Worm (Caenorhabditis elegans) whole organism, L2 larva: ENCODE measurements around the gene clec-58.

ENCODE experiments used
- C34F6.9 ChIP-seq: fragments of 150-350 bp; optimal IDR thresholded peaks from 2 replicates; lab custom pipeline; 2014; ENCODE audit warnings: missing biosample characterization, missing genetic modification characterization
- F13H6.1 ChIP-seq: sonication (generic microtip); optimal IDR thresholded peaks from 2 replicates; lab custom pipeline; 2016; ENCODE audit warnings: missing genetic modification characterization, missing compliant biosample characterization
- R02D3.7 ChIP-seq: fragments of 150-350 bp; optimal IDR thresholded peaks from 2 replicates; lab custom pipeline; 2014; ENCODE audit warnings: missing biosample characterization, missing genetic modification characterization
- alr-1 ChIP-seq: fragments of 150-350 bp; optimal IDR thresholded peaks from 2 replicates; lab custom pipeline; 2014; ENCODE audit warnings: missing biosample characterization, missing genetic modification characterization
- aly-2 ChIP-seq: fragments of 150-350 bp; optimal IDR thresholded peaks from 2 replicates; lab custom pipeline; 2014; ENCODE audit warnings: missing biosample characterization, missing genetic modification characterization
- blmp-1 ChIP-seq: sonication (generic microtip); optimal IDR thresholded peaks from 2 replicates; lab custom pipeline; 2017; ENCODE audit warnings: missing genetic modification characterization, mild to moderate bottlenecking, missing compliant biosample characterization, antibody characterized with exemption, moderate library complexity; ENCODE audit not compliant: insufficient read depth
- ceh-82 ChIP-seq: fragments of 150-350 bp; optimal IDR thresholded peaks from 2 replicates; lab custom pipeline; 2014; ENCODE audit warnings: missing biosample characterization, missing genetic modification characterization
- dmd-4 ChIP-seq: sonication (generic microtip); optimal IDR thresholded peaks from 2 replicates; lab custom pipeline; 2017; ENCODE audit warnings: missing biosample characterization, missing genetic modification characterization
- egl-27 ChIP-seq: sonication (generic microtip); optimal IDR thresholded peaks from 3 replicates; lab custom pipeline; 2017; ENCODE audit warnings: missing biosample characterization, missing genetic modification reagents, missing genetic modification characterization
- elt-1 ChIP-seq: fragments of 150-350 bp; optimal IDR thresholded peaks from 2 replicates; lab custom pipeline; 2014; ENCODE audit warnings: missing biosample characterization, missing genetic modification characterization
- elt-3 ChIP-seq: sonication (generic microtip); optimal IDR thresholded peaks from 2 replicates; lab custom pipeline; 2017; ENCODE audit warnings: missing biosample characterization, missing genetic modification characterization
- fos-1 ChIP-seq: fragments of 150-350 bp; optimal IDR thresholded peaks from 2 replicates; lab custom pipeline; 2014; ENCODE audit warnings: missing biosample characterization, missing genetic modification characterization
- gmeb-1 ChIP-seq: fragments of 150-350 bp; optimal IDR thresholded peaks from 2 replicates; lab custom pipeline; 2014; ENCODE audit warnings: missing biosample characterization, missing genetic modification characterization
- lin-11 ChIP-seq: fragments of 150-350 bp; sonication (generic microtip); optimal IDR thresholded peaks from 2 replicates; lab custom pipeline; 2014; ENCODE audit warnings: missing biosample characterization, missing genetic modification characterization, inconsistent platforms, mixed read lengths
- lin-39 ChIP-seq: fragments of 150-350 bp; optimal IDR thresholded peaks from 2 replicates; lab custom pipeline; 2014; ENCODE audit warnings: missing biosample characterization, missing genetic modification reagents, missing genetic modification characterization
- mab-5 ChIP-seq: fragments of 150-350 bp; optimal IDR thresholded peaks from 2 replicates; lab custom pipeline; 2014; ENCODE audit warnings: missing biosample characterization, missing genetic modification characterization
- mbf-1 ChIP-seq: sonication (generic microtip); optimal IDR thresholded peaks from 2 replicates; lab custom pipeline; 2017; ENCODE audit warnings: missing biosample characterization, missing genetic modification characterization
- mdl-1 ChIP-seq, 2 experiments: fragments of 150-350 bp in 1 of 2; sonication (generic microtip) in 1 of 2; optimal IDR thresholded peaks; 2 replicates each; lab custom pipeline; 2017; ENCODE audit warnings: missing biosample characterization in 2 of 2, missing genetic modification characterization in 2 of 2
- nhr-12 ChIP-seq: fragments of 150-350 bp; optimal IDR thresholded peaks from 2 replicates; lab custom pipeline; 2014; ENCODE audit warnings: missing biosample characterization, missing genetic modification characterization
- nhr-129 ChIP-seq: fragments of 150-350 bp; optimal IDR thresholded peaks from 2 replicates; lab custom pipeline; 2014; ENCODE audit warnings: missing biosample characterization, missing genetic modification characterization
- nhr-23 ChIP-seq: fragments of 150-350 bp; optimal IDR thresholded peaks from 2 replicates; lab custom pipeline; 2014; ENCODE audit warnings: missing biosample characterization, missing genetic modification reagents, missing genetic modification characterization
- nhr-237 ChIP-seq: fragments of 150-350 bp; optimal IDR thresholded peaks from 2 replicates; lab custom pipeline; 2014; ENCODE audit warnings: missing biosample characterization, missing genetic modification characterization
- nhr-25 ChIP-seq: fragments of 150-350 bp; sonication (generic microtip); optimal IDR thresholded peaks from 3 replicates; lab custom pipeline; 2014; ENCODE audit warnings: missing biosample characterization, missing genetic modification characterization
- nhr-6 ChIP-seq: fragments of 150-350 bp; optimal IDR thresholded peaks from 2 replicates; lab custom pipeline; 2014; ENCODE audit warnings: missing biosample characterization, missing genetic modification characterization
- nhr-77 ChIP-seq: fragments of 150-350 bp; optimal IDR thresholded peaks from 2 replicates; lab custom pipeline; 2014; ENCODE audit warnings: missing biosample characterization, missing genetic modification characterization
- sem-4 ChIP-seq: fragments of 150-350 bp; optimal IDR thresholded peaks from 2 replicates; lab custom pipeline; 2014; ENCODE audit warnings: missing biosample characterization, missing genetic modification reagents, missing genetic modification characterization
- sma-3 ChIP-seq: sonication (generic microtip); optimal IDR thresholded peaks from 2 replicates; lab custom pipeline; 2016; ENCODE audit warnings: missing genetic modification reagents, missing genetic modification characterization, missing compliant biosample characterization
- sma-9 ChIP-seq, 2 experiments: fragments of 150-350 bp in 1 of 2; sonication (generic microtip) in 1 of 2; optimal IDR thresholded peaks; 2 replicates each; lab custom pipeline; 2014 to 2016; ENCODE audit warnings: missing genetic modification characterization in 2 of 2, mild to moderate bottlenecking in 1 of 2, missing biosample characterization in 1 of 2, missing compliant biosample characterization in 1 of 2, missing genetic modification reagents in 1 of 2, moderate library complexity in 1 of 2
- snpc-4 ChIP-seq: fragments of 150-350 bp; optimal IDR thresholded peaks from 2 replicates; lab custom pipeline; 2014; ENCODE audit warnings: missing biosample characterization, missing genetic modification characterization
- unc-39 ChIP-seq: fragments of 150-350 bp; optimal IDR thresholded peaks from 2 replicates; lab custom pipeline; 2014; ENCODE audit warnings: missing biosample characterization, missing genetic modification characterization
- unc-55 ChIP-seq: fragments of 150-350 bp; sonication (generic microtip); optimal IDR thresholded peaks from 3 replicates; lab custom pipeline; 2014; ENCODE audit warnings: missing biosample characterization, missing genetic modification reagents, missing genetic modification characterization
- zag-1 ChIP-seq: fragments of 150-350 bp; optimal IDR thresholded peaks from 2 replicates; lab custom pipeline; 2014; ENCODE audit warnings: missing biosample characterization, missing genetic modification characterization
- ztf-1 ChIP-seq: fragments of 200-800 bp; sonication (Bioruptor generic); conservative IDR thresholded peaks from 2 replicates; pipeline ENCODE4 v1.3.6; 2022; ENCODE audit warnings: missing genetic modification characterization, missing compliant biosample characterization
- ztf-4 ChIP-seq: fragments of 150-350 bp; optimal IDR thresholded peaks from 2 replicates; lab custom pipeline; 2014; ENCODE audit warnings: missing biosample characterization, missing genetic modification characterization

Gene clec-58

ce11 chrII:10519017-10519416, 43.1 kb upstream of the clec-58 start, which contains the start of gene F59B10.4:
Gene F59B10.4 (minus strand): TSS chrII:10519117.
- TF ChIP-seq egl-27 (tag; lab: Kevin White, UChicago): no peak
- TF ChIP-seq gmeb-1 (tag; lab: Kevin White, UChicago): no peak
- no peak for TF ChIP-seq mbf-1
- no peak for TF ChIP-seq elt-1 (tag; lab: Kevin White, UChicago)
- TF ChIP-seq nhr-237: no peak
- no peak for TF ChIP-seq sma-9 (GFP tag; optimal IDR thresholded peaks at IDR 0.05; lab: Kevin White, UChicago)
- no peak for TF ChIP-seq sma-9 (tag; optimal IDR thresholded peaks at IDR 0.05; lab: Kevin White, UChicago)
- TF ChIP-seq nhr-77: no peak

ce11 chrII:10516375-10516774, 40.4 kb upstream of the clec-58 start:
- TF ChIP-seq nhr-25 (tag; lab: Kevin White, UChicago) (peak; percentile 17), sma-9 (GFP tag; optimal IDR thresholded peaks at IDR 0.05; lab: Kevin White, UChicago) (peak; percentile 10), sma-9 (tag; optimal IDR thresholded peaks at IDR 0.05; lab: Kevin White, UChicago) (no peak), nhr-129 (tag; lab: Kevin White, UChicago) (peak; percentile 41), elt-3 (no peak), blmp-1 (peak; percentile 58)
- TF ChIP-seq, all 48 proteins: peak for 4

- no peak for TF ChIP-seq elt-1 (tag; lab: Kevin White, UChicago)
- no peak for TF ChIP-seq F13H6.1 (tag; lab: Kevin White, UChicago)
- TF ChIP-seq unc-55 (GFP tag; lab: Kevin White, UChicago): no peak
- no peak for TF ChIP-seq unc-39 (tag; lab: Kevin White, UChicago)
- TF ChIP-seq egl-27 (tag; lab: Kevin White, UChicago): no peak
- no peak for TF ChIP-seq ztf-1 (GFP tag; lab: Robert Waterston, UW)
- no peak for TF ChIP-seq mdl-1 (tag; optimal IDR thresholded peaks at IDR 0.05; lab: Kevin White, UChicago)
- TF ChIP-seq C34F6.9 (tag; lab: Kevin White, UChicago): no peak
- no peak for TF ChIP-seq ztf-4
- no peak for TF ChIP-seq alr-1 (tag; lab: Kevin White, UChicago)
- peak; percentile 64 for TF ChIP-seq sma-3 (GFP tag; lab: Kevin White, UChicago)
- TF ChIP-seq nhr-25 (tag; lab: Kevin White, UChicago): no peak
- no peak for TF ChIP-seq nhr-12
- TF ChIP-seq blmp-1: no peak
- no peak for TF ChIP-seq nhr-23 (tag; lab: Kevin White, UChicago)
- TF ChIP-seq mab-5 (tag; lab: Kevin White, UChicago): no peak
- no peak for TF ChIP-seq sem-4 (tag; lab: Kevin White, UChicago)
- TF ChIP-seq ceh-82 (tag; lab: Kevin White, UChicago): no peak
- peak; percentile 12 for TF ChIP-seq fos-1
- TF ChIP-seq zag-1: no peak
- peak; percentile 50 for TF ChIP-seq sma-9 (GFP tag; optimal IDR thresholded peaks at IDR 0.05; lab: Kevin White, UChicago)
- no peak for TF ChIP-seq sma-9 (tag; optimal IDR thresholded peaks at IDR 0.05; lab: Kevin White, UChicago)
- TF ChIP-seq nhr-129 (tag; lab: Kevin White, UChicago): peak; percentile 20
These were observed 39.5 kb upstream of the clec-58 start for ce11 chrII:10515422-10515821.

ce11 chrII:10513377-10513776, 37.4 kb upstream of the clec-58 start:
- TF ChIP-seq fos-1 (no peak), ztf-4 (no peak), R02D3.7 (tag; lab: Kevin White, UChicago) (no peak), unc-39 (tag; lab: Kevin White, UChicago) (no peak), unc-55 (GFP tag; lab: Kevin White, UChicago) (no peak), lin-11 (no peak), lin-39 (tag; lab: Kevin White, UChicago) (no peak), ztf-1 (GFP tag; lab: Robert Waterston, UW) (no peak), zag-1 (no peak), mab-5 (tag; lab: Kevin White, UChicago) (no peak)

- TF ChIP-seq dmd-4 (no peak), F13H6.1 (tag; lab: Kevin White, UChicago) (peak; percentile 25), lin-39 (tag; lab: Kevin White, UChicago) (no peak)
These were observed 34.3 kb upstream of the clec-58 start, which contains the start of gene F59B10.3 for ce11 chrII:10510242-10510641. Gene F59B10.3 (plus strand): TSS chrII:10510542.

- TF ChIP-seq lin-11 (no peak), egl-27 (tag; lab: Kevin White, UChicago) (no peak), unc-55 (GFP tag; lab: Kevin White, UChicago) (no peak), elt-1 (tag; lab: Kevin White, UChicago) (no peak), nhr-6 (tag; lab: Kevin White, UChicago) (no peak), mbf-1 (no peak), mab-5 (tag; lab: Kevin White, UChicago) (no peak), aly-2 (tag; lab: Kevin White, UChicago) (no peak), snpc-4 (tag; lab: Kevin White, UChicago) (no peak)
These were observed 33.8 kb upstream of the clec-58 start, which contains the start of gene F59B10.2 for ce11 chrII:10509746-10510145. Gene F59B10.2 (minus strand): TSS chrII:10509846.
